Worm (Caenorhabditis elegans): Measurements from ENCODE around the gene mul-1.

ce11 chrIV:4094364-4094763 is 28.6 kb downstream of the mul-1 start:
- no peak for TF ChIP-seq ama-1 (optimal IDR thresholded peaks at IDR 0.05)
- no peak for TF ChIP-seq fkh-6 (tag; optimal IDR thresholded peaks at IDR 0.05)
- no peak for TF ChIP-seq nhr-11 (tag; optimal IDR thresholded peaks at IDR 0.05)
